Worm (Caenorhabditis elegans) whole organism, L4 larva: Measurements from ENCODE around the gene srt-11.

Experiments
- attf-4 ChIP-seq: sonication (generic microtip); optimal IDR thresholded peaks from 3 replicates; lab custom pipeline; 2017; ENCODE audit warnings: missing biosample characterization, missing genetic modification characterization
- ceh-82 ChIP-seq: sonication (generic microtip); optimal IDR thresholded peaks from 2 replicates; lab custom pipeline; 2017; ENCODE audit warnings: missing biosample characterization, missing genetic modification characterization
- daf-16 ChIP-seq, 3 experiments: sonication (generic microtip); optimal IDR thresholded peaks; 2 replicates each; lab custom pipeline; 2016 to 2017; ENCODE audit warnings: missing genetic modification characterization in 3 of 3, missing genetic modification reagents in 3 of 3, mild to moderate bottlenecking in 2 of 3, missing compliant biosample characterization in 2 of 3, missing biosample characterization in 1 of 3, moderate library complexity in 1 of 3
- dpl-1 ChIP-seq: fragments of 150-350 bp; optimal IDR thresholded peaks from 2 replicates; lab custom pipeline; 2014; ENCODE audit warnings: missing biosample characterization, missing genetic modification reagents, missing genetic modification characterization
- lir-3 ChIP-seq: sonication (generic microtip); optimal IDR thresholded peaks from 2 replicates; lab custom pipeline; 2016; ENCODE audit warnings: mild to moderate bottlenecking, missing genetic modification characterization, missing compliant biosample characterization
- nhr-102 ChIP-seq: sonication (generic microtip); optimal IDR thresholded peaks from 2 replicates; lab custom pipeline; 2016; ENCODE audit warnings: mild to moderate bottlenecking, missing genetic modification characterization, moderate library complexity, missing compliant biosample characterization
- nhr-237 ChIP-seq: sonication (generic microtip); optimal IDR thresholded peaks from 2 replicates; lab custom pipeline; 2017; ENCODE audit warnings: missing biosample characterization, missing genetic modification characterization
- nhr-28 ChIP-seq: fragments of 150-350 bp; optimal IDR thresholded peaks from 2 replicates; lab custom pipeline; 2014; ENCODE audit warnings: missing biosample characterization, missing genetic modification characterization
- nhr-77 ChIP-seq: fragments of 150-350 bp; optimal IDR thresholded peaks from 2 replicates; lab custom pipeline; 2014; ENCODE audit warnings: missing biosample characterization, missing genetic modification characterization
- pha-4 ChIP-seq, 2 experiments: fragments of 150-350 bp in 1 of 2; fragments of 200-800 bp in 1 of 2; sonication (Bioruptor generic) in 1 of 2; IDR thresholded peaks in 1 of 2; optimal IDR thresholded peaks in 1 of 2; 2 replicates each; pipeline versions ENCODE4 v1.3.6 to Lab custom; 2014 to 2022; ENCODE audit warnings: missing genetic modification characterization in 2 of 2, missing genetic modification reagents in 2 of 2, missing biosample characterization in 1 of 2, missing compliant biosample characterization in 1 of 2
- pqm-1 ChIP-seq: sonication (generic microtip); optimal IDR thresholded peaks from 2 replicates; lab custom pipeline; 2017; ENCODE audit warnings: missing biosample characterization, missing genetic modification characterization
- rbr-2 ChIP-seq: sonication (generic microtip); optimal IDR thresholded peaks from 2 replicates; lab custom pipeline; 2016; ENCODE audit warnings: missing genotype, missing genetic modification characterization, missing compliant biosample characterization
- unc-130 ChIP-seq: sonication (generic microtip); optimal IDR thresholded peaks from 2 replicates; lab custom pipeline; 2016; ENCODE audit warnings: missing genetic modification reagents, missing genetic modification characterization, missing compliant biosample characterization
- unc-62 ChIP-seq, 3 experiments: fragments of 150-350 bp in 1 of 3; sonication (generic microtip); optimal IDR thresholded peaks in 2 of 3; peaks in 1 of 3; 1 replicate in 1 of 3; 2 replicates in 2 of 3; lab custom pipeline; 2014 to 2017; ENCODE audit warnings: missing biosample characterization in 3 of 3, missing genetic modification characterization in 3 of 3, missing genetic modification reagents in 3 of 3, missing genotype in 1 of 3

DNA sequence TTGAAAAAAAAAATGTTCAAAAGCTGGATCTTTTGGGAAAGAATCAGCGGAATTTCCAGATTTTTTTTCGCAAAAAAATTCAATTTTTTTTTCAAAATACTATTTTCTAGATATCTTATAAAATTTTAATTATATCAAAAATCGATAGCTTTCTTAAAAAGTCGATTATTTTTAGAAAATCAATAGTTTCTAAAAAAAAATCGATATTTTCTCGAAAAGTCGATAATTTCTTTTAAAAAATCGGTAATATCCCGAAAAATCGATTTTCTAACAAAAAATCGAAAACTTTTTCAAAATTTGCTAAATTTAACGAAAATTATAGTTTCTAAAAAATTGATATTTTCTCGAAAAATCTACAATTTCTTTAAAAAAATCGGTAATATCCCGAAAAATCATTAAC is 37.0 kb upstream of the srt-11 start:
- no peak for TF ChIP-seq attf-4 (tag; lab: Kevin White, UChicago)
- no peak for TF ChIP-seq lir-3 (tag; lab: Kevin White, UChicago)
- no peak for TF ChIP-seq nhr-28 (tag; lab: Kevin White, UChicago)
- TF ChIP-seq nhr-237 (tag; lab: Kevin White, UChicago), result no peak
- TF ChIP-seq nhr-77, result no peak
- no peak for TF ChIP-seq rbr-2 (tag; lab: Kevin White, UChicago)
- TF ChIP-seq unc-130 (GFP tag; lab: Kevin White, UChicago), result no peak
- TF ChIP-seq daf-16 (GFP tag; optimal IDR thresholded peaks at IDR 0.05; lab: Kevin White, UChicago), result no peak
- TF ChIP-seq daf-16 (tag; optimal IDR thresholded peaks at IDR 0.05; lab: Kevin White, UChicago), result no peak
- TF ChIP-seq dpl-1 (GFP tag; lab: Kevin White, UChicago), result no peak
- no peak for TF ChIP-seq ceh-82
- TF ChIP-seq nhr-102 (tag; lab: Kevin White, UChicago), result no peak
- TF ChIP-seq pqm-1 (tag; lab: Kevin White, UChicago), result no peak
- TF ChIP-seq unc-62 (GFP tag; optimal IDR thresholded peaks at IDR 0.05 in 1 of 2; lab: Kevin White, UChicago), result no peak
- TF ChIP-seq unc-62 (tag; optimal IDR thresholded peaks at IDR 0.05; lab: Kevin White, UChicago), result no peak
- no peak for TF ChIP-seq pha-4 (GFP tag; IDR thresholded peaks at IDR 0.05; lab: Robert Waterston, UW)
- TF ChIP-seq pha-4 (tag; optimal IDR thresholded peaks at IDR 0.05; lab: Kevin White, UChicago), result no peak
